Fruit fly (Drosophila melanogaster) whole organism, embryonic: ENCODE measurements around the gene Sbf.

ENCODE experiments used
- ATbp ChIP-seq: fragments of 200-800 bp; sonication (Bioruptor generic); optimal IDR thresholded peaks from 2 replicates; lab custom pipeline; 2017; ENCODE audit warnings: missing biosample characterization, mild to moderate bottlenecking, missing genetic modification characterization, missing genetic modification reagents
- Aef1 ChIP-seq: fragments of 200-800 bp; sonication (Bioruptor generic); IDR thresholded peaks from 3 replicates; pipeline ENCODE4 v1.3.6; 2022; ENCODE audit warnings: missing biosample characterization, missing genetic modification characterization
- Atf-2 ChIP-seq: fragments of 200-800 bp; sonication (Bioruptor generic); optimal IDR thresholded peaks from 2 replicates; lab custom pipeline; 2016; ENCODE audit warnings: missing biosample characterization, missing genetic modification characterization
- Atf6 ChIP-seq: fragments of 200-800 bp; sonication (Bioruptor generic); IDR thresholded peaks from 2 replicates; pipeline ENCODE4 v1.3.6; 2022; ENCODE audit warnings: missing biosample characterization, missing genetic modification characterization
- BtbVII ChIP-seq: fragments of 200-800 bp; sonication (Bioruptor generic); optimal IDR thresholded peaks from 3 replicates; lab custom pipeline; 2017; ENCODE audit warnings: missing biosample characterization, mild to moderate bottlenecking, missing genetic modification characterization
- CG10321 ChIP-seq: fragments of 200-800 bp; sonication (Bioruptor generic); IDR thresholded peaks from 2 replicates; pipeline ENCODE4 v1.3.6; 2022; ENCODE audit warnings: missing biosample characterization, missing genetic modification characterization
- CG10543 ChIP-seq: fragments of 200-800 bp; sonication (Bioruptor generic); optimal IDR thresholded peaks from 3 replicates; lab custom pipeline; 2017; ENCODE audit warnings: missing biosample characterization, mild to moderate bottlenecking, missing genetic modification characterization, moderate library complexity
- CG10654 ChIP-seq: fragments of 200-800 bp; sonication (Bioruptor generic); optimal IDR thresholded peaks from 2 replicates; lab custom pipeline; 2016; ENCODE audit warnings: missing biosample characterization, missing genetic modification characterization
- CG11093 ChIP-seq: fragments of 200-800 bp; sonication (Bioruptor generic); IDR thresholded peaks from 3 replicates; pipeline ENCODE4 v1.3.6; 2022; ENCODE audit warnings: missing biosample characterization, missing genetic modification characterization
- CG13894 ChIP-seq: fragments of 200-800 bp; sonication (Bioruptor generic); optimal IDR thresholded peaks from 3 replicates; lab custom pipeline; 2018; ENCODE audit warnings: missing biosample characterization, mild to moderate bottlenecking, missing genetic modification characterization, moderate library complexity
- CG14710 ChIP-seq: fragments of 200-800 bp; sonication (Bioruptor generic); optimal IDR thresholded peaks from 3 replicates; lab custom pipeline; 2019; ENCODE audit warnings: missing biosample characterization, mild to moderate bottlenecking, missing genetic modification characterization, moderate library complexity
- CG17829 ChIP-seq: fragments of 200-800 bp; optimal IDR thresholded peaks from 2 replicates; lab custom pipeline; 2019; ENCODE audit warnings: missing biosample characterization, mild to moderate bottlenecking, missing genetic modification characterization, moderate library complexity
- CG2129 ChIP-seq: fragments of 200-800 bp; sonication (Bioruptor generic); IDR thresholded peaks from 2 replicates; pipeline ENCODE4 v1.3.6; 2022; ENCODE audit warnings: missing biosample characterization, missing genetic modification characterization; ENCODE audit not compliant: partially characterized antibody
- CG31388 ChIP-seq: fragments of 200-800 bp; sonication (Bioruptor generic); optimal IDR thresholded peaks from 2 replicates; lab custom pipeline; 2016; ENCODE audit warnings: missing biosample characterization, missing genetic modification characterization
- CG34376 ChIP-seq: fragments of 200-800 bp; sonication (Bioruptor generic); optimal IDR thresholded peaks from 2 replicates; lab custom pipeline; 2018; ENCODE audit warnings: missing biosample characterization, mild to moderate bottlenecking, missing genetic modification characterization
- CG9437 ChIP-seq: fragments of 200-800 bp; sonication (Bioruptor generic); optimal IDR thresholded peaks from 2 replicates; lab custom pipeline; 2018; ENCODE audit warnings: missing biosample characterization, mild to moderate bottlenecking, missing genetic modification characterization
- CG9932 ChIP-seq: fragments of 200-800 bp; sonication (Bioruptor generic); IDR thresholded peaks from 2 replicates; pipeline ENCODE4 v1.3.6; 2022; ENCODE audit warnings: missing biosample characterization, missing genetic modification characterization
- Chrac-16 ChIP-seq: fragments of 200-800 bp; sonication (Bioruptor generic); optimal IDR thresholded peaks from 3 replicates; lab custom pipeline; 2016; ENCODE audit warnings: missing biosample characterization, missing genetic modification characterization
- Dip2 ChIP-seq: fragments of 200-800 bp; sonication (Bioruptor generic); IDR thresholded peaks from 2 replicates; pipeline ENCODE4 v1.3.6; 2022; ENCODE audit warnings: missing biosample characterization, missing genetic modification characterization
- Dll ChIP-seq: fragments of 200-800 bp; sonication (Bioruptor generic); IDR thresholded peaks from 4 replicates; pipeline ENCODE4 v1.3.6; 2022; ENCODE audit warnings: missing biosample characterization, missing genetic modification characterization; ENCODE audit not compliant: partially characterized antibody
- Dp ChIP-seq: fragments of 200-800 bp; sonication (Bioruptor generic); optimal IDR thresholded peaks from 2 replicates; lab custom pipeline; 2018; ENCODE audit warnings: missing biosample characterization, mild to moderate bottlenecking, missing genetic modification characterization, moderate library complexity
- Dref ChIP-seq: fragments of 200-800 bp; sonication (Bioruptor generic); IDR thresholded peaks from 2 replicates; pipeline ENCODE4 v1.3.6; 2022; ENCODE audit warnings: missing biosample characterization, missing genetic modification characterization
- Elba2 ChIP-seq: fragments of 200-800 bp; sonication (Bioruptor generic); optimal IDR thresholded peaks from 3 replicates; lab custom pipeline; 2016; ENCODE audit warnings: missing biosample characterization, missing genetic modification characterization
- Ets97D ChIP-seq: fragments of 200-800 bp; sonication (Bioruptor generic); optimal IDR thresholded peaks from 3 replicates; lab custom pipeline; 2016; ENCODE audit warnings: missing biosample characterization, missing genetic modification characterization
- GATAe ChIP-seq: fragments of 200-800 bp; sonication (Bioruptor generic); conservative IDR thresholded peaks from 2 replicates; pipeline ENCODE4 v1.3.6; 2022; ENCODE audit warnings: missing biosample characterization, missing genetic modification characterization
- Lim3 ChIP-seq: fragments of 200-800 bp; sonication (Bioruptor generic); IDR thresholded peaks from 2 replicates; pipeline ENCODE4 v1.3.6; 2022; ENCODE audit warnings: missing biosample characterization, missing genetic modification characterization
- MBD-R2 ChIP-seq: fragments of 200-800 bp; sonication (Bioruptor generic); IDR thresholded peaks from 2 replicates; pipeline ENCODE4 v1.3.6; 2022; ENCODE audit warnings: missing biosample characterization, missing genetic modification characterization
- MESR4 ChIP-seq: fragments of 200-800 bp; sonication (Bioruptor generic); optimal IDR thresholded peaks from 2 replicates; lab custom pipeline; 2018; ENCODE audit warnings: missing biosample characterization, mild to moderate bottlenecking, missing genetic modification characterization, moderate library complexity
- Nf-YC ChIP-seq: fragments of 200-800 bp; optimal IDR thresholded peaks from 3 replicates; lab custom pipeline; 2019; ENCODE audit warnings: missing biosample characterization, mild to moderate bottlenecking, missing genetic modification characterization, moderate library complexity
- Rfx ChIP-seq: fragments of 200-800 bp; sonication (Bioruptor generic); IDR thresholded peaks from 2 replicates; pipeline ENCODE4 v1.3.6; 2022; ENCODE audit warnings: missing biosample characterization, missing genetic modification characterization
- Tbp ChIP-seq: fragments of >200 bp; optimal IDR thresholded peaks from 2 replicates; lab custom pipeline; 2018; ENCODE audit warnings: missing biosample characterization, missing genetic modification characterization
- amos ChIP-seq: fragments of 200-800 bp; sonication (Bioruptor generic); IDR thresholded peaks from 2 replicates; pipeline ENCODE4 v1.3.6; 2022; ENCODE audit warnings: missing biosample characterization, missing genetic modification characterization; ENCODE audit not compliant: partially characterized antibody
- ato ChIP-seq: fragments of 200-800 bp; sonication (Bioruptor generic); IDR thresholded peaks from 2 replicates; pipeline ENCODE4 v1.3.6; 2022; ENCODE audit warnings: missing biosample characterization, missing genetic modification characterization; ENCODE audit not compliant: partially characterized antibody
- bbx ChIP-seq: fragments of 200-800 bp; sonication (Bioruptor generic); IDR thresholded peaks from 2 replicates; pipeline ENCODE4 v1.3.6; 2022; ENCODE audit warnings: missing biosample characterization, missing genetic modification characterization; ENCODE audit not compliant: partially characterized antibody
- danr ChIP-seq: fragments of 200-800 bp; sonication (Bioruptor generic); IDR thresholded peaks from 2 replicates; pipeline ENCODE4 v1.3.6; 2022; ENCODE audit warnings: missing biosample characterization, missing genetic modification characterization
- dmrt11E ChIP-seq: fragments of 200-800 bp; sonication (Bioruptor generic); optimal IDR thresholded peaks from 3 replicates; lab custom pipeline; 2018; ENCODE audit warnings: missing biosample characterization, mild to moderate bottlenecking, missing genetic modification characterization, moderate library complexity
- gsb ChIP-seq: fragments of 200-800 bp; sonication (Bioruptor generic); IDR thresholded peaks from 2 replicates; pipeline ENCODE4 v1.3.6; 2022; ENCODE audit warnings: missing biosample characterization, missing genetic modification characterization
- inv ChIP-seq: fragments of 200-800 bp; sonication (Bioruptor generic); IDR thresholded peaks from 2 replicates; pipeline ENCODE4 v1.3.6; 2022; ENCODE audit warnings: missing biosample characterization, missing genetic modification characterization; ENCODE audit not compliant: partially characterized antibody
- jigr1 ChIP-seq: fragments of 200-800 bp; sonication (Bioruptor generic); IDR thresholded peaks from 3 replicates; pipeline ENCODE4 v1.3.6; 2022; ENCODE audit warnings: missing biosample characterization, missing genetic modification characterization
- knrl ChIP-seq: fragments of 200-800 bp; sonication (Bioruptor generic); IDR thresholded peaks from 3 replicates; pipeline ENCODE4 v1.3.6; 2022; ENCODE audit warnings: missing biosample characterization, missing genetic modification characterization; ENCODE audit not compliant: partially characterized antibody
- mld ChIP-seq: fragments of 200-800 bp; sonication (Bioruptor generic); IDR thresholded peaks from 3 replicates; pipeline ENCODE4 v1.3.6; 2022; ENCODE audit warnings: missing biosample characterization, missing genetic modification characterization; ENCODE audit not compliant: partially characterized antibody
- peb ChIP-seq: fragments of 200-800 bp; sonication (Bioruptor generic); IDR thresholded peaks from 2 replicates; pipeline ENCODE4 v1.3.6; 2022; ENCODE audit warnings: missing biosample characterization, missing genetic modification characterization
- repo ChIP-seq: fragments of 200-800 bp; sonication (Bioruptor generic); optimal IDR thresholded peaks from 2 replicates; lab custom pipeline; 2016; ENCODE audit warnings: missing biosample characterization, missing genetic modification characterization
- sna ChIP-seq: fragments of 200-800 bp; sonication (Bioruptor generic); IDR thresholded peaks from 2 replicates; pipeline ENCODE4 v1.3.6; 2022; ENCODE audit warnings: missing biosample characterization, missing genetic modification characterization; ENCODE audit not compliant: partially characterized antibody
- sr ChIP-seq: fragments of 200-800 bp; sonication (Bioruptor generic); IDR thresholded peaks from 3 replicates; pipeline ENCODE4 v1.3.6; 2022; ENCODE audit warnings: missing biosample characterization, missing genetic modification characterization
- vnd ChIP-seq: fragments of 200-800 bp; sonication (Bioruptor generic); IDR thresholded peaks from 3 replicates; pipeline ENCODE4 v1.3.6; 2022; ENCODE audit warnings: missing biosample characterization, missing genetic modification characterization; ENCODE audit not compliant: partially characterized antibody
- zen2 ChIP-seq: fragments of 200-800 bp; sonication (Bioruptor generic); IDR thresholded peaks from 3 replicates; pipeline ENCODE4 v1.3.6; 2022; ENCODE audit warnings: missing biosample characterization, missing genetic modification characterization; ENCODE audit not compliant: partially characterized antibody

The Sbf gene

DNA sequence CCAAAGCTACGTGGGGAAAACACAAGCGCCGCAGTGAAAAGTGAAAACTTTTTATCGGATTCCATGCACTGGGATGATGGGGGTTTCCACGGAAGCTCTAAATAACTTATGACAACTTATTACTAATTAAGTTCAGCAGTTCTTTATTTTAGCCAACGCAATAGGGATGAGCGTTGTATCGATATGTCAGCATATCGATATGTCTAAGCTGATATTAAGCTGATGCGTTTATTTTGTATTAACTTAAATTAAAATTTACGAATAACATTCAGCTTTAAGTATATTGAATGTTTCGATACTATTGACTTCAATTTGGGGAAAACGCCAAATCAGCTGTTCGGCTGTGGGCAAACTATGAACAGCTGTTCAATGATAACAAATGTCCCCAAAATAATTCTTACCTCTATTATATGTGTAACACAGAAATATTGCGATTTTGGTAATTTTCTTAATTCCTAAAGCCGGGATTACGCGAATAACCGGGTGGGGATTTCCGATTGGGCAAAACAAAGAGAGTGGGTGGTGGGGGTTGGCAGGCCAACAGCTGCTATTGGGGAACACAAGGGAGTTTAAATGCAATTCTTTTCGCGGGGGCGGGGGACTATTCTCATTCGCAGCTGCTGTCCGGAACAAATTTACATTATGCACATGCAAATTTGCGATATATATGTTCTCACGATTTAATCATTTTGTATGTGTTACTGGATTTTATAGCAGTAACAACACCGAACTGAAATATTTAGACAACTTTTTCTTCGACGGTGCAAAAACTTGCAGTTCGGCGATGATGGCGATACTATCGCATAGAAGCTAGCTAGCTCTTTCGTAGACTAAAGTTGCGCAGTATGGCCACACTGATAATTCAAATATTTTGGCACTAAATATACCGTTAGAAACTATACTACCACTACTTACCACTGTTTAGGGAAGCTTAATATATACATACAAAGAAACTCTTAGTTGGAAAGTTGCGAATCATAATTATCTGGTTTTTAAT is 47.2 kb downstream of the Sbf start, which contains the start of gene CG6923 (continued):
- TF ChIP-seq inv (GFP tag; lab: Robert Waterston, UW) (peak; percentile 88), dmrt11E (no peak), CG31388 (GFP tag; lab: Kevin White, UChicago) (no peak), gsb (GFP tag; lab: Robert Waterston, UW) (no peak), vnd (GFP tag; lab: Robert Waterston, UW) (peak; percentile 85), Ets97D (GFP tag; lab: Kevin White, UChicago) (peak; percentile 59), CG10321 (GFP tag; lab: Robert Waterston, UW) (no peak), GATAe (GFP tag; lab: Robert Waterston, UW) (no peak), bbx (GFP tag; lab: Robert Waterston, UW) (peak; percentile 89), jigr1 (GFP tag; lab: Robert Waterston, UW) (no peak), zen2 (GFP tag; lab: Robert Waterston, UW) (peak; percentile 82), Lim3 (GFP tag; lab: Robert Waterston, UW) (no peak), CG10543 (no peak), Atf-2 (GFP tag; lab: Kevin White, UChicago) (no peak), Aef1 (GFP tag; lab: Robert Waterston, UW) (no peak), Rfx (GFP tag; lab: Robert Waterston, UW) (0 out of 2 replicates have a peak, but pooled peaks have one; percentile 34), Elba2 (GFP tag; lab: Kevin White, UChicago) (no peak), Dll (GFP tag; lab: Robert Waterston, UW) (peak; percentile 86), Dip2 (no peak), mld (peak; percentile 84; the same call in 2 of the 3 replicates), Dp (GFP tag; lab: Kevin White, UChicago) (peak; percentile 80), CG9437 (GFP tag; lab: Kevin White, UChicago) (no peak), Dref (peak; percentile 62), sr (GFP tag; lab: Robert Waterston, UW) (no peak)

DNA sequence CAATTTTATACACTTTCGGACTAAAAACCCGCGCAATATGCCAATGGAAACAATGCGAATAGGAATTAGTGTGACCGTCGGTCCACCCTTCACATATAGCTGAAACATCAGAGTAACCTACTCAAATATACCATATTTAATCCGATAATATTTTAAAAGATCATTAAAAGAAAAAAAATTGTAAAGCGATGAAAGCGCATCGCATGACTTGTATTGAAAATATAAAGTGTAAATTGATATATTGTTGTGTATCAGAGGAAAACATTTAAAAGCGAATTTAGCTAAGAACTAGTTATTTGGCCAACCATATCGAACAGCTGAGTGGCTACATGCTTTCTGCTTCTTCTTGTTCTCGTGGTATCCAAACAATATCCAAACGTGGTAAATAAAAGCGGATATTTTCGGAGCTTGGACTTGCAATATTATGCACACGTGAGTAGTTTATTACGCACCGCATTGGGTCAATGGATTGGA is 55.0 kb downstream of the Sbf start, which contains the start of the genes Blm and CG14722:
Gene Blm, minus strand, starts transcription at position 54 of the 474 bp plus-strand sequence.
Gene CG14722, plus strand, starts transcription at position 161 of the 474 bp plus-strand sequence.
- TF ChIP-seq Tbp, result peak; percentile 21
- TF ChIP-seq CG10654, result no peak
- 0 out of 2 replicates have a peak, but pooled peaks have one; percentile 11 for TF ChIP-seq ato (GFP tag; lab: Robert Waterston, UW)
- no peak for TF ChIP-seq CG9932 (GFP tag; lab: Robert Waterston, UW)
- peak; percentile 25 for TF ChIP-seq CG17829 (tag; lab: Kevin White, UChicago)
- no peak for TF ChIP-seq amos (GFP tag; lab: Robert Waterston, UW)
- TF ChIP-seq Chrac-16, result no peak
- TF ChIP-seq ATbp (GFP tag; lab: Kevin White, UChicago), result no peak
- TF ChIP-seq Dp (GFP tag; lab: Kevin White, UChicago), result peak; percentile 70
- no peak for TF ChIP-seq knrl
- TF ChIP-seq MESR4 (GFP tag; lab: Kevin White, UChicago), result peak; percentile 58
- TF ChIP-seq Atf6 (GFP tag; lab: Robert Waterston, UW), result no peak
- no peak for TF ChIP-seq repo
- TF ChIP-seq CG13894 (tag; lab: Kevin White, UChicago), result no peak
- TF ChIP-seq MBD-R2 (GFP tag; lab: Robert Waterston, UW), result peak; percentile 68; the same call in 1 of the 2 replicates
- TF ChIP-seq CG2129 (GFP tag; lab: Robert Waterston, UW), result no peak
- TF ChIP-seq sna (GFP tag; lab: Robert Waterston, UW), result 0 out of 2 replicates have a peak, but pooled peaks have one; percentile 25
- TF ChIP-seq peb (GFP tag; lab: Robert Waterston, UW), result no peak
- TF ChIP-seq danr (GFP tag; lab: Robert Waterston, UW), result no peak
- no peak for TF ChIP-seq CG11093 (GFP tag; lab: Robert Waterston, UW)
- no peak for TF ChIP-seq Nf-YC (tag; lab: Kevin White, UChicago)
- TF ChIP-seq CG14710 (tag; lab: Kevin White, UChicago), result peak; percentile 58
- peak; percentile 8 for TF ChIP-seq CG34376 (GFP tag; lab: Kevin White, UChicago)
- TF ChIP-seq Ets97D (GFP tag; lab: Kevin White, UChicago), result peak; percentile 22
- TF ChIP-seq BtbVII (GFP tag; lab: Kevin White, UChicago), result no peak
